Fruit fly (Drosophila melanogaster) whole organism, wandering third instar larva: ENCODE results near the gene Rbp1.

ENCODE experiments used
- GATAd ChIP-seq: sonication (Bioruptor generic); optimal IDR thresholded peaks from 2 replicates; lab custom pipeline; 2016; ENCODE audit warnings: missing biosample characterization, missing genetic modification characterization
- HLH106 ChIP-seq: fragments of 200-800 bp; optimal IDR thresholded peaks from 3 replicates; lab custom pipeline; 2019; ENCODE audit warnings: missing biosample characterization, mild to moderate bottlenecking, missing genetic modification characterization, moderate library complexity
- Hr78 ChIP-seq: fragments of >200 bp; optimal IDR thresholded peaks from 2 replicates; lab custom pipeline; 2017; ENCODE audit warnings: missing biosample characterization, missing genetic modification characterization
- Rel ChIP-seq, 2 experiments: fragments of 200-800 bp; sonication (Bioruptor generic) in 1 of 2; optimal IDR thresholded peaks; 2 replicates in 1 of 2; 3 replicates in 1 of 2; lab custom pipeline; 2016 to 2019; ENCODE audit warnings: mild to moderate bottlenecking in 2 of 2, missing biosample characterization in 2 of 2, missing genetic modification characterization in 2 of 2, moderate library complexity in 1 of 2
- br ChIP-seq: fragments of 200-800 bp; sonication (Bioruptor generic); optimal IDR thresholded peaks from 2 replicates; lab custom pipeline; 2016; ENCODE audit warnings: missing biosample characterization, missing genetic modification characterization
- jim ChIP-seq: fragments of 175-275, 200-325 bp; sonication (Bioruptor generic); optimal IDR thresholded peaks from 2 replicates; lab custom pipeline; 2016; ENCODE audit warnings: missing biosample characterization, mild to moderate bottlenecking, missing genetic modification characterization
- lola ChIP-seq: fragments of >200 bp; optimal IDR thresholded peaks from 2 replicates; lab custom pipeline; 2017; ENCODE audit warnings: missing biosample characterization, missing genetic modification characterization
- pan ChIP-seq: fragments of >200 bp; optimal IDR thresholded peaks from 2 replicates; lab custom pipeline; 2017
- psq ChIP-seq: fragments of 200-800 bp; sonication (Bioruptor generic); optimal IDR thresholded peaks from 3 replicates; lab custom pipeline; 2017; ENCODE audit warnings: missing biosample characterization, mild to moderate bottlenecking, missing genetic modification characterization, moderate library complexity
- sage ChIP-seq: fragments of 200-800 bp; sonication (Bioruptor generic); optimal IDR thresholded peaks from 2 replicates; lab custom pipeline; 2016; ENCODE audit warnings: missing biosample characterization, mild to moderate bottlenecking, missing genetic modification characterization
- tai ChIP-seq: sonication (Bioruptor generic); optimal IDR thresholded peaks from 2 replicates; lab custom pipeline; 2016; ENCODE audit warnings: missing biosample characterization, missing genetic modification characterization
- usp ChIP-seq: fragments of >200 bp; optimal IDR thresholded peaks from 2 replicates; lab custom pipeline; 2017; ENCODE audit warnings: missing biosample characterization, missing genetic modification characterization

DNA sequence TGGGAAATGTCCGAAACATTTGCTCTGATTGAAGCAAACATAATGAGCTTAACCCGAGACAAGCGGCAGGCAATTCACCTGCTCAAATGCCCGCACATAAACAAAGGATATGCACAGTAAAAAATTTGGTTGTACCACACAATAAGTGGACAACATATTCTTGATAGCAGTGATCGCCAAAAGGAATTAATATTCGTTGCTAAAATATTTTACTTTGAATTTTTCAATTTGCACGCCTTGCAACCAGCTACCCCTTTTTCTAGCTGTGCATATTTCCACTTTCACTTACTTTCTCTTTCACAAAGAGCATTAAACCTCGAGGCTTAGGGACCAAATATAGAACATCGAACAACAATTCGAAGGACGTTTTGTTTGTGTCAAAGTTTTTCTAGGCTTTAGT is 36.5 kb upstream of the Rbp1 start:
- TF ChIP-seq lola (no peak), sage (GFP tag; lab: Kevin White, UChicago) (no peak), HLH106 (tag; lab: Kevin White, UChicago) (no peak), Rel (GFP tag; optimal IDR thresholded peaks at IDR 0.05; lab: Kevin White, UChicago) (no peak), Rel (tag; optimal IDR thresholded peaks at IDR 0.05; lab: Kevin White, UChicago) (no peak), usp (GFP tag; lab: Kevin White, UChicago) (no peak), tai (GFP tag; lab: Kevin White, UChicago) (no peak), pan (lab: Kevin White, UChicago) (no peak), jim (no peak), GATAd (GFP tag; lab: Kevin White, UChicago) (no peak), Hr78 (GFP tag; lab: Kevin White, UChicago) (no peak), br (GFP tag; lab: Kevin White, UChicago) (no peak), psq (GFP tag; lab: Kevin White, UChicago) (no peak)
